Fruit fly (Drosophila melanogaster): Measurements from ENCODE around the gene CG7768.

dm6 chr3L:14178520-14178919 is 39.5 kb upstream of the CG7768 start, which contains the start of gene D:
- TF ChIP-seq HLH4C (GFP tag; IDR thresholded peaks at IDR 0.05; ENCODE audit: partially characterized antibody) (no peak), CG7357 (GFP tag; IDR thresholded peaks at IDR 0.05) (no peak)

All from whole organism, embryonic.